Worm (Caenorhabditis elegans) whole organism, L4/young adult: ENCODE results near the gene ZK856.19.

ENCODE experiments used
- W03F9.2 ChIP-seq: fragments of 150-350 bp; optimal IDR thresholded peaks from 2 replicates; lab custom pipeline; 2014; ENCODE audit warnings: missing biosample characterization, missing genetic modification characterization
- dao-5 ChIP-seq: sonication (generic microtip); optimal IDR thresholded peaks from 2 replicates; lab custom pipeline; 2016; ENCODE audit warnings: missing genotype, missing genetic modification characterization, moderate library complexity, missing compliant biosample characterization
- him-1 ChIP-seq: sonication (generic microtip); optimal IDR thresholded peaks from 2 replicates; lab custom pipeline; 2016; ENCODE audit warnings: missing genotype, missing genetic modification reagents, missing genetic modification characterization, missing compliant biosample characterization

ZK856.19 gene

DNA sequence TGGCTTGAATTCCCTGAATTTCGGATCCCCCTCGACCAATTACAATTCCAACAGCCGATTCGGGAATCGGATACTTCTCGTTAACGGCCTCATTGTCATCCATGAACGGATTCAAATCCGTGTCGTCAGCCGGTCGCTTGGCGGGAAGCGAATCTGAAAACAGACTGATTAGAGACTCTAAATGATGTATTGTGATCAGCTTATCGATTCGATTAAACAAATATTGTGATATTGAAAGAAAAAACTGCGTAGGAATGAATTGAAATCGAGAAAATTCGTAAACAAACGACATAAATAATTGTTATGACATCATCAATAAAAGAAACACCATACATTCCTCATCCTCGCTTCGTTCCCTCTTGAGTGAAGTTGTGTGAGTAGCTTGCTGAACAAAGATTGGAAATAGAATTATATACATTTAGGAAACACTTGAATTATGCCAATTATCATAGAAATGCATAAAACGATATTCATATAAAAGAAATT lies 33.3 kb upstream of the ZK856.19 start:
- TF ChIP-seq him-1 (tag; lab: Kevin White, UChicago) (no peak), dao-5 (no peak), W03F9.2 (tag; lab: Kevin White, UChicago) (no peak)

DNA sequence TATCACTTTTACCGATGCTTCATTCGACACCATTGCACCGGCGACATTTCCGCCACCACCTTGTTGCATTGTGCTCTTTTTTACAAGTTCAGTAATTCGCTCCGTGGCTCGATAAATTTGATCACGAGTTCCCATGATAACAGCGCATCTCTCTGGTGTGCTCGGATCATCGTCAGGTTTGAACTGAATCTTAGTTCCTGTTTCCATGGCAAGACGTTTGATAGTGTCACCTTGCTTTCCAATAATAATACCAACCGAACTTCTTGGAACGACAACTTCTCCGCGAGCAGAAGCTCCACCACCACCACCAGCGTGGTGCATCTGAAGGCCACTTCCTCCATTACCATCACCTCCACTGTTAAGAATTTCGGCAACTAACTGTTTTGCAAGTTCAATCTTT lies 32.5 kb upstream of the ZK856.19 start:
- no peak for TF ChIP-seq W03F9.2 (tag; lab: Kevin White, UChicago)
- no peak for TF ChIP-seq dao-5
- no peak for TF ChIP-seq him-1 (tag; lab: Kevin White, UChicago)

DNA sequence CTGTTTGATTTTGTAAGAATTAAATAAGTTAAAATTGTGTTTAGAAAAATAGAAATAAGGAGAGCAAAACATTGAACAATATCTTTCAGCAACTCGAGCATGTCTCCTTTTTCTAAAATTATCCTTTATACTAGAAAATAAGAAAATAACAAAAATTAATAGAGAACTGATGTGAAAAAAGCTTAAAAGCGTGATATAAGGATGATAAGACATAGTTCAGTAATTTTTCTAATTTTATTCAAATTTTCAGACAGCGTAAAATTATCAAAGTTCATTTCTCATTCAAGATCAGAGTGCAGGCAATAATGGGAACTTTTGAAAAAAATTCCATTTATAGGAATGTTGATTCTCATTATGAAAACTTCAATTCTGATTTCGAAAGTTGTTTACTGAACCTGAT lies 28.6 kb upstream of the ZK856.19 start, which contains the start of gene str-182:
Gene str-182 (minus strand): TSS at position 101 of the 400 bp plus-strand sequence.
- TF ChIP-seq him-1 (tag; lab: Kevin White, UChicago) (no peak), W03F9.2 (tag; lab: Kevin White, UChicago) (no peak), dao-5 (no peak)

DNA sequence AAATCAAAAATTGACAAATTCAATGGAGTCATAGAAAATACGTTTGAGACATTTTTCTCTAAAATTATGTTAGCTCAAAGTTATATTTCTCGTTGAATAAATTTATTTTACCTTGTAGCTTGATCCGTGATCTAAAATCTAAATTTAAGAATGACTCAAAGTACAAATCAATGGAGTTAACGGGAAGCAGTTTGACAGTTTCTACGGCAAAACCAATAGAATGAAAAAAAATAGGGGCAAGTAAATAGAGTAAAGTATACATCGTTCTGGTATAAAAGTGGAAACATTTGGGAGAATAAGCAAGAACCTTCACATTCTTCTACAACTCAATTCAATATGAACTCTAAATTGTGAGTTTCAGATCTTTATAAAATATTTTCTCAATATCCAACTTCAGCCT lies 26.2 kb upstream of the ZK856.19 start, which contains the start of gene fipr-6:
Gene fipr-6 (plus strand): TSS at position 301 of the 400 bp plus-strand sequence.
- TF ChIP-seq W03F9.2 (tag; lab: Kevin White, UChicago) (no peak), dao-5 (no peak), him-1 (tag; lab: Kevin White, UChicago) (no peak)

DNA sequence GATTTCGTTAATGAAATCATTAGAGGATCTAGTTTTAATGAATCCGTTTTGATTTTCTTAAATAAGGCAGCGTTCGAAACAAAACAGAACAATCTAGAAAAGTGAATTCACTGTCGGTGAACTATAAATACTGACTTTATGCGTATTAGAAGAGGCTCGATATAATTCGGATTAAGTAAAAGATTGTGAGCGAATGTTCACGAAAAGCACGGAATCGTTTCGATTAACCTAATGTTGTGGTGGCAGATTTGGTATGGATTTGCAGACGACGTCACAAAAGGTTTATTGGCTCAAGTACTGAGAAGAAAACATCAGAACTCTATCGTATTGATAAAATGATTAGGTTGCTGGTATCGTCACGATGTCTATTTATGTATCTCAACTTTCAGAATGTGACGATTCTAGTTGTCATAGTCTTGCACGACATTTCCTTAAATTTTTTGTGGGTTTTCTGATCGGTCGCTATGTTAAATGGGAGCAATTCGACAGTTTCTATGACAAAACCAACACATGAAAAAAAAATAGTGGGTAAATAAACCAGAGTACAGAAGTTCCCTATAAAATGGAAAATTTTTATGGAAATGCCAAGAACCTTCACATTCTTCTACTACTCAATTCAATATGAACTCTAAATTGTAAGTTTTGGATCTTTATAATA lies 24.6 kb upstream of the ZK856.19 start, which contains the start of the genes pyt-1 and fipr-7:
Gene pyt-1 (minus strand): TSS at position 101 of the 658 bp plus-strand sequence.
Gene fipr-7 (plus strand): TSS at position 608 of the 658 bp plus-strand sequence.
- TF ChIP-seq dao-5 (no peak), him-1 (tag; lab: Kevin White, UChicago) (no peak), W03F9.2 (tag; lab: Kevin White, UChicago) (no peak)

DNA sequence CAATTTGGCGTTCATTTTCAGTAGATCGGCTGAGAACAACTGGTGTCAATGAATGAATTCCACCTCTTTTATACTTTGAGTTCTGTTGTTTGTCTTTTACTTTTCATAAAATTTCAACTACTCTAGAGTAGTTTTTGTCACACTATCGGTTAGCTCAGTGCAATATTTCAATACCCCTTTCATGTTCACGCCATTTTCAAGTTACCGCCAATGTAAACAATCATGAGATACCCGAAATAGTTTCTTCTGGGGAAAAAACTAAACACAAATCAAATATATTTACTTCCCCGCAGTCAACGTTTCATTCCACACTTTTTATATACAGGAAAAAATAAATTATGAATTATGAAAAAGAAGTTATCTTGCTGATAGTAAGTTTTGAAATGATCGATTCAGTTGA lies 23.6 kb upstream of the ZK856.19 start, which contains the start of gene fipr-4:
Gene fipr-4 (minus strand): TSS at position 101 of the 400 bp plus-strand sequence.
- TF ChIP-seq him-1 (tag; lab: Kevin White, UChicago), result no peak
- no peak for TF ChIP-seq W03F9.2 (tag; lab: Kevin White, UChicago)
- no peak for TF ChIP-seq dao-5

DNA sequence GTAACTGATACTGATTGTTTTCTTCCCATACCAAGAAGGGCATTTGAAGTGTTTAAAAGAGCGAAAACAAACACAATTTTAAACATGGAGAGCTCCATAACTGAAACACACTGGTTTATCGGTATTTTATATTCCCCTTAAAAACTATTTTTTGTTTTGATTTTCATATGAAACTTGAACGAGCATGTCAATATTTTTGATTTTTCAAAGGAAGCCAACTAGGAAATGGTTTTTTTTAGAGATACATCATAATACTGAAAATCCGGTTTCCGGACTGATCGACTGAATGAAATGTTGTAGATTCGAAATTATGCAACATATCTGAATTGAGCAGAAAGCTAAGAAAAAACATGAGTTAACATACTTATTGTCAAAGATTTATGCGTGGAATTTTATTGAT lies 22.6 kb upstream of the ZK856.19 start, which contains the start of gene ttr-19:
Gene ttr-19 (minus strand): TSS at position 101 of the 400 bp plus-strand sequence.
- TF ChIP-seq W03F9.2 (tag; lab: Kevin White, UChicago) (no peak), him-1 (tag; lab: Kevin White, UChicago) (no peak), dao-5 (no peak)

DNA sequence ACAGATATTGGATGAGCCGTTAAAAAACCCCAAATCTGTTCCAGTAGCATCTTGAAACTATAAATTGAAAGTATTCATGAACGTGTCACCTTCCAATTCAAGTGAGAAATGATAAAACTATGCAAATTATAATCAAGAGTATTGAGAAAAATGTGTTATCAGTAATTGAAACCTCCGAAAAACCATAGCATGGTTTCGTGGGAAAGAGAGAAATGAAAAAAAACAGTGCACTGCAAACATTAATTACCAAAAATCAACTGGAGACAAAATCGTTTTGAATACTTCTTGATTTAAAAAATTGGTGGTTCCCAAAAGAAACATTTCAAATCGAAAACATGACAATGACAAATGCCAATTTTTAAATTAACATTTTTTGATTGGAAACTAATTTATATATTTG lies 20.9 kb upstream of the ZK856.19 start, which contains the start of gene daf-36:
Gene daf-36 (minus strand): TSS at position 101 of the 400 bp plus-strand sequence.
- TF ChIP-seq W03F9.2 (tag; lab: Kevin White, UChicago) (no peak), dao-5 (no peak), him-1 (tag; lab: Kevin White, UChicago) (no peak)

DNA sequence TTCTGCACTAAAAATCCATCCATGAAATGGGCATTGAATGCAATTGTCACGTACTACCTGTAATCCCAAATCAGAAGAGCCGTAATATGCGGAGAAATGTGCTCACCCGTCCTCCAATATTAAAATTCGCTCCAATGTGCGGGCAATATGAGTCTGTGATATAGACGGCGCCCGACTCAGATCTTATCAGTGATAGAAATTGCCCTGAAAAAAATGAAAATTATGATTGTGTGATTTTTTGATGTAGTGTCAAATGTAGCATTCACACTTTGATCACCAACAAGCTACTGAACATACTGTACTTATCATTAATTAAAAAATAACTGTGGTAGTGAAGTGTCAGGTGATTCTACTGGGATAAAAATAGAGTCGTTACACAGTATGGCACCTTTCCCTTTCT lies 19.9 kb upstream of the ZK856.19 start:
- TF ChIP-seq W03F9.2 (tag; lab: Kevin White, UChicago) (no peak), dao-5 (no peak), him-1 (tag; lab: Kevin White, UChicago) (no peak)

DNA sequence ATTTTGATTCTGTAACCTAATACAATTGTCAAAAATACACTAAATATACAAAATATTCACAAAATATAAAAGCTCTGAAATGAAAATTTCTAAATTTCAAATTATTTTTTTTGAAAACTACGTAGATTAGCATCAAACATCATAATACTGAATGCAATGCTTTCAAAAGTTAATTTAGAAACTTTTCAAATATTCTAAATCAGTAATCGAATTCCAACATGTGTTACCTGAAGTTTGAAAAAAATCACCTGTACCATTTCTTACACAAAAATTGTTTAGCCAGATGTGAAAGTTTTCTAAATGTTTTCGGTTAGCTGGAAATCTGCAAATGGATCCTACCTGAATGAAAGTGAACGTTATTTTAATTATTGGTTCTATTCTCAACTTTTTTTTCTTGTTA lies 17.3 kb upstream of the ZK856.19 start, which contains the start of gene C12D8.20:
Gene C12D8.20 (plus strand): TSS at position 301 of the 400 bp plus-strand sequence.
- TF ChIP-seq dao-5 (no peak), him-1 (tag; lab: Kevin White, UChicago) (no peak), W03F9.2 (tag; lab: Kevin White, UChicago) (no peak)

DNA sequence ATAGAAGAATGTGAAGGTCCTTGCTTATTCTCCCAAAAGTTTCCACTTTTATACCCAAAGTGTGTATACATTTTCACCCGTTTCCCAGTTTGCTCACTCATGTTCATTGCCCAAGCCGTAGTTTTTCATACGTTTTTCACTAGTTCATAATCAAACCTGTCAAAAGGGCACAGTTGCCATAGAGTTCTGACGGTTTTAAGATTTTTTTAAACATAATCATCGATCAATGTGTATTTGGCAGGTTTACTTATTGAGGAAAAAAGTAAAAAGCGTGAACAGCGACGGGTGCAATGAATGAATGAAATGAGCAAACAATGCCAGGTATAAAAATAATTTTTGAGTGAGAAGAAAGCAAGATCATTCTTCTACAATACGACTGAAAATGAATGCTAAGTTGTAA lies 16.6 kb upstream of the ZK856.19 start, which contains the start of the genes fipr-5 and fipr-9:
Gene fipr-5 (minus strand): TSS at position 101 of the 400 bp plus-strand sequence.
Gene fipr-9 (plus strand): TSS at position 346 of the 400 bp plus-strand sequence.
- no peak for TF ChIP-seq him-1 (tag; lab: Kevin White, UChicago)
- no peak for TF ChIP-seq W03F9.2 (tag; lab: Kevin White, UChicago)
- no peak for TF ChIP-seq dao-5

DNA sequence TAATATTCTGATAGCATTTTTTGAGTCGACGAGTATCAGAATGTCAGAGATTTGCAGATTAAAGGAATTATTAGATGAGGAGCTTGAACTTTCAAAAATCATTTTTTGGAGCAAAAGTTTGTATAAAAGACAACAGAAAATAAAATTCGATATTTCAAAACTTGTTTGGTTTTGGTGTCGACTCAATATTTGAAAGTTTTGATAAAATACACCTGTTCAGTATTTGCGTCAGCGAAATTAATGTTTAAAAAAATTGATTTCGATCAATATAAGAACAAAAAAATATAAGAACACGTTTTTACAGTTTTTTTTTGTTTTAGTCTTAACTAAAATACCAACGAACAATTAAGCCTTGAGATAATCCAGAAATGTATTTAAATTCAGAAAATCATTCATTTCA lies 15.9 kb upstream of the ZK856.19 start, which contains the start of gene C12D8.13:
Gene C12D8.13 (minus strand): TSS at position 101 of the 400 bp plus-strand sequence.
- TF ChIP-seq him-1 (tag; lab: Kevin White, UChicago) (no peak), W03F9.2 (tag; lab: Kevin White, UChicago) (no peak), dao-5 (no peak)

DNA sequence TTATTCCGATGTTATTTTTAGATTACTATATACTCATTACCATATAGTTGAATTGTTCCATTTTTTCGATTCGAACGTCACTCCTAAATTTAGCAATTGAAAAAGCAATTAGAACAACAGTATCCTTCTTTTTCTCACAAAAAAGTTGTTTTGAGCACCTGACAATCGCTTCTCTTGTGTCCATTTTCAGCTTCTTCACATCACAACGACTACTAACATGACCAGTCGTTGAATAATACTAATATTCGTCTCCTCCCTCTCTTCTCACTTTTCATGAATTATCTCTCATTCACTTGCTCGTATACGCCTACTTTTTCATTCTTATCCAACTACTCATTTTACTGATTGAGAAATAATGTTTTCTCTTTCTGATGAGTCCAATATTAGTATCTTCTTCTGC lies 12.0 kb upstream of the ZK856.19 start, which contains the start of gene ZK856.14:
Gene ZK856.14 (plus strand): TSS at position 301 of the 400 bp plus-strand sequence.
- no peak for TF ChIP-seq W03F9.2 (tag; lab: Kevin White, UChicago)
- no peak for TF ChIP-seq dao-5
- TF ChIP-seq him-1 (tag; lab: Kevin White, UChicago), result no peak

DNA sequence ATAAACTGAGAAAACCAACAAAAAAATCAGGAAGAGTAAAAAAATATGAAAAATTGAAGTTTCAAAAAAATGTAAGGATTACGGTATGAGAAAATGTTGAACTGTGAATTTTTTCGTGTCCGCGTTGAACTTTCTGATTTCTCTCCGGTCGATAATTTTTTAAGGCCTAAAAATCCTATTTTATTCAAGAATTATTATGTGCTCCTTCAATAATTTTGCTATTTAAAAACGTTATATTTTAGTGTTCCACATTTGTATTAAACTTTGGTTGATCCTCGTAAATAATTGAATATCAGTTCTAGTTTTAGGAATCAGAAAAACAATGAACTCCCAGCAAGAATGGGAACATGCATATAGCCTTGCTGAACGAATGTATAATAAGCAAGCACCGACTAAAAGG lies 7.9 kb upstream of the ZK856.19 start, which contains the start of gene hpo-40:
Gene hpo-40 (plus strand): TSS at position 301 of the 400 bp plus-strand sequence.
- TF ChIP-seq dao-5 (no peak), him-1 (tag; lab: Kevin White, UChicago) (no peak), W03F9.2 (tag; lab: Kevin White, UChicago) (no peak)
